Fruit fly (Drosophila melanogaster) whole organism, embryonic: ENCODE results near the gene TrpA1.

Experiments used
- Ada2b ChIP-seq: fragments of 200-800 bp; sonication (Bioruptor generic); IDR thresholded peaks from 2 replicates; pipeline ENCODE4 v1.3.6; 2022; ENCODE audit warnings: missing biosample characterization, missing genetic modification characterization
- CG10274 ChIP-seq: fragments of 200-800 bp; sonication (Bioruptor generic); optimal IDR thresholded peaks from 3 replicates; lab custom pipeline; 2017; ENCODE audit warnings: missing biosample characterization, mild to moderate bottlenecking, missing genetic modification characterization
- CG11695 ChIP-seq: fragments of 200-800 bp; sonication (Bioruptor generic); IDR thresholded peaks from 3 replicates; pipeline ENCODE4 v1.3.6; 2022; ENCODE audit warnings: missing biosample characterization, missing genetic modification characterization
- CG11696 ChIP-seq: fragments of 200-800 bp; sonication (Bioruptor generic); IDR thresholded peaks from 2 replicates; pipeline ENCODE4 v1.3.6; 2022; ENCODE audit warnings: missing biosample characterization, missing genetic modification characterization
- CG12236 ChIP-seq: fragments of 200-800 bp; sonication (Bioruptor generic); optimal IDR thresholded peaks from 2 replicates; lab custom pipeline; 2016; ENCODE audit warnings: missing biosample characterization, missing genetic modification characterization
- CG12659 ChIP-seq: fragments of 200-800 bp; sonication (Bioruptor generic); optimal IDR thresholded peaks from 3 replicates; lab custom pipeline; 2017; ENCODE audit warnings: mild to moderate bottlenecking, missing biosample characterization, missing genetic modification reagents, missing genetic modification characterization
- CG13296 ChIP-seq: fragments of 200-800 bp; sonication (Bioruptor generic); optimal IDR thresholded peaks from 3 replicates; lab custom pipeline; 2018; ENCODE audit warnings: missing biosample characterization, mild to moderate bottlenecking, missing genetic modification characterization
- CG13424 ChIP-seq: fragments of 200-800 bp; sonication (Bioruptor generic); optimal IDR thresholded peaks from 2 replicates; lab custom pipeline; 2019; ENCODE audit warnings: missing biosample characterization, mild to moderate bottlenecking, missing genetic modification characterization, moderate library complexity
- CG14965 ChIP-seq: fragments of 200-800 bp; sonication (Bioruptor generic); optimal IDR thresholded peaks from 2 replicates; lab custom pipeline; 2016; ENCODE audit warnings: missing biosample characterization, missing genetic modification characterization, borderline replicate concordance
- CG15011 ChIP-seq: fragments of 200-800 bp; sonication (Bioruptor generic); optimal IDR thresholded peaks from 3 replicates; lab custom pipeline; 2018; ENCODE audit warnings: missing biosample characterization, mild to moderate bottlenecking, missing genetic modification characterization
- CG1529 ChIP-seq: fragments of 200-800 bp; sonication (Bioruptor generic); optimal IDR thresholded peaks from 3 replicates; lab custom pipeline; 2018; ENCODE audit warnings: missing biosample characterization, missing genetic modification characterization
- CG1602 ChIP-seq: fragments of 200-800 bp; sonication (Bioruptor generic); optimal IDR thresholded peaks from 3 replicates; lab custom pipeline; 2016; ENCODE audit warnings: missing biosample characterization, missing genetic modification characterization
- CG1603 ChIP-seq: fragments of 200-800 bp; sonication (Bioruptor generic); optimal IDR thresholded peaks from 2 replicates; lab custom pipeline; 2019; ENCODE audit warnings: missing biosample characterization, mild to moderate bottlenecking, missing genetic modification characterization, moderate library complexity
- CG18476 ChIP-seq: fragments of 200-800 bp; sonication (Bioruptor generic); optimal IDR thresholded peaks from 2 replicates; lab custom pipeline; 2016; ENCODE audit warnings: missing biosample characterization, mild to moderate bottlenecking, missing genetic modification characterization
- CG32532 ChIP-seq: fragments of 200-800 bp; sonication (Bioruptor generic); IDR thresholded peaks from 2 replicates; pipeline ENCODE4 v1.3.6; 2022; ENCODE audit warnings: missing biosample characterization, missing genetic modification characterization
- CG33557 ChIP-seq: fragments of 200-800 bp; sonication (Bioruptor generic); optimal IDR thresholded peaks from 2 replicates; lab custom pipeline; 2019; ENCODE audit warnings: missing biosample characterization, mild to moderate bottlenecking, missing genetic modification characterization, moderate library complexity
- CG4707 ChIP-seq: fragments of 200-800 bp; sonication (Bioruptor generic); optimal IDR thresholded peaks from 2 replicates; lab custom pipeline; 2018; ENCODE audit warnings: missing biosample characterization, mild to moderate bottlenecking, missing genetic modification characterization, moderate library complexity
- CG4730 ChIP-seq: fragments of 200-800 bp; sonication (Bioruptor generic); IDR thresholded peaks from 2 replicates; pipeline ENCODE4 v1.3.6; 2022; ENCODE audit warnings: missing biosample characterization, missing genetic modification characterization
- CG4854 ChIP-seq: fragments of 200-800 bp; sonication (Bioruptor generic); optimal IDR thresholded peaks from 2 replicates; lab custom pipeline; 2016; ENCODE audit warnings: missing biosample characterization, missing genetic modification characterization, inconsistent platforms
- CG6683 ChIP-seq: fragments of 200-800 bp; sonication (Bioruptor generic); optimal IDR thresholded peaks from 2 replicates; lab custom pipeline; 2017; ENCODE audit warnings: missing biosample characterization, mild to moderate bottlenecking, missing genetic modification characterization, missing genetic modification reagents
- CoRest ChIP-seq: fragments of 200-800 bp; sonication (Bioruptor generic); optimal IDR thresholded peaks from 3 replicates; lab custom pipeline; 2018; ENCODE audit warnings: missing biosample characterization, mild to moderate bottlenecking, missing genetic modification characterization, moderate library complexity
- D19A ChIP-seq: fragments of 200-800 bp; optimal IDR thresholded peaks from 3 replicates; lab custom pipeline; 2019; ENCODE audit warnings: missing biosample characterization, mild to moderate bottlenecking, missing genetic modification characterization, moderate library complexity
- Dll ChIP-seq: fragments of 200-800 bp; sonication (Bioruptor generic); IDR thresholded peaks from 4 replicates; pipeline ENCODE4 v1.3.6; 2022; ENCODE audit warnings: missing biosample characterization, missing genetic modification characterization; ENCODE audit not compliant: partially characterized antibody
- Doc2 ChIP-seq: fragments of 200-800 bp; sonication (Bioruptor generic); IDR thresholded peaks from 2 replicates; pipeline ENCODE4 v1.3.6; 2022; ENCODE audit warnings: missing biosample characterization, missing genetic modification characterization
- Fer3 ChIP-seq: fragments of 200-800 bp; sonication (Bioruptor generic); optimal IDR thresholded peaks from 2 replicates; lab custom pipeline; 2018; ENCODE audit warnings: missing biosample characterization, mild to moderate bottlenecking, missing genetic modification characterization, moderate library complexity
- Gug ChIP-seq: fragments of 200-800 bp; sonication (Bioruptor generic); IDR thresholded peaks from 4 replicates; pipeline ENCODE4 v1.3.6; 2022; ENCODE audit warnings: missing biosample characterization, missing genetic modification characterization
- Hmr ChIP-seq: fragments of 200-800 bp; sonication (Bioruptor generic); optimal IDR thresholded peaks from 3 replicates; lab custom pipeline; 2017; ENCODE audit warnings: mild to moderate bottlenecking, missing biosample characterization, missing genetic modification reagents, missing genetic modification characterization
- Hr51 ChIP-seq, 2 experiments: fragments of 200-800 bp; sonication (Bioruptor generic); optimal IDR thresholded peaks; 2 replicates in 1 of 2; 3 replicates in 1 of 2; lab custom pipeline; 2016 to 2018; ENCODE audit warnings: missing biosample characterization in 2 of 2, missing genetic modification characterization in 2 of 2, mild to moderate bottlenecking in 1 of 2, moderate library complexity in 1 of 2
- Jarid2 ChIP-seq: fragments of 200-800 bp; sonication (Bioruptor generic); optimal IDR thresholded peaks from 3 replicates; lab custom pipeline; 2017; ENCODE audit warnings: mild to moderate bottlenecking, missing biosample characterization, missing genetic modification reagents, missing genetic modification characterization
- Kr ChIP-seq: fragments of 200-800 bp; sonication (Bioruptor generic); optimal IDR thresholded peaks from 2 replicates; lab custom pipeline; 2017; ENCODE audit warnings: missing biosample characterization, mild to moderate bottlenecking, missing genetic modification characterization
- Med ChIP-seq: fragments of 200-800 bp; sonication (Bioruptor generic); peaks from one replicate; lab custom pipeline; 2016; ENCODE audit warnings: missing biosample characterization, missing genetic modification characterization, mild to moderate bottlenecking, inconsistent platforms, moderate library complexity
- Myb ChIP-seq: fragments of 200-800 bp; sonication (Bioruptor generic); optimal IDR thresholded peaks from 2 replicates; lab custom pipeline; 2016; ENCODE audit warnings: missing biosample characterization, missing genetic modification characterization
- Oli ChIP-seq: fragments of 200-800 bp; sonication (Bioruptor generic); optimal IDR thresholded peaks from 2 replicates; lab custom pipeline; 2018; ENCODE audit warnings: missing biosample characterization, mild to moderate bottlenecking, missing genetic modification characterization, moderate library complexity
- Ravus ChIP-seq: fragments of 200-800 bp; sonication (Bioruptor generic); IDR thresholded peaks from 2 replicates; pipeline ENCODE4 v1.3.6; 2022; ENCODE audit warnings: missing biosample characterization, missing genetic modification characterization
- cg ChIP-seq: fragments of 200-800 bp; sonication (Bioruptor generic); optimal IDR thresholded peaks from 3 replicates; lab custom pipeline; 2019; ENCODE audit warnings: missing biosample characterization, mild to moderate bottlenecking, missing genetic modification characterization, moderate library complexity
- ci ChIP-seq: fragments of 200-800 bp; sonication (Bioruptor generic); IDR thresholded peaks from 3 replicates; pipeline ENCODE4 v1.3.6; 2022; ENCODE audit warnings: missing biosample characterization, missing genetic modification characterization
- dysf ChIP-seq: fragments of 200-800 bp; sonication (Bioruptor generic); IDR thresholded peaks from 3 replicates; pipeline ENCODE4 v1.3.6; 2022; ENCODE audit warnings: missing biosample characterization, missing genetic modification characterization
- gem ChIP-seq: fragments of 200-800 bp; sonication (Bioruptor generic); optimal IDR thresholded peaks from 2 replicates; lab custom pipeline; 2019; ENCODE audit warnings: missing biosample characterization, mild to moderate bottlenecking, missing genetic modification characterization, moderate library complexity
- grn ChIP-seq: fragments of 200-800 bp; sonication (Bioruptor generic); optimal IDR thresholded peaks from 3 replicates; lab custom pipeline; 2017; ENCODE audit warnings: missing biosample characterization, missing genetic modification characterization
- gro ChIP-seq: fragments of 200-800 bp; sonication (Bioruptor generic); optimal IDR thresholded peaks from 2 replicates; lab custom pipeline; 2016; ENCODE audit warnings: missing biosample characterization, missing genetic modification characterization
- gsb ChIP-seq: fragments of 200-800 bp; sonication (Bioruptor generic); IDR thresholded peaks from 2 replicates; pipeline ENCODE4 v1.3.6; 2022; ENCODE audit warnings: missing biosample characterization, missing genetic modification characterization
- hbn ChIP-seq: fragments of 200-800 bp; sonication (Bioruptor generic); IDR thresholded peaks from 2 replicates; pipeline ENCODE4 v1.3.6; 2022; ENCODE audit warnings: missing biosample characterization, missing genetic modification characterization; ENCODE audit not compliant: partially characterized antibody
- mam ChIP-seq: fragments of 200-800 bp; sonication (Bioruptor generic); optimal IDR thresholded peaks from 3 replicates; lab custom pipeline; 2016; ENCODE audit warnings: missing biosample characterization, missing genetic modification characterization
- mirr ChIP-seq: fragments of 200-800 bp; sonication (Bioruptor generic); optimal IDR thresholded peaks from 3 replicates; lab custom pipeline; 2018; ENCODE audit warnings: missing biosample characterization, mild to moderate bottlenecking, missing genetic modification characterization
- rib ChIP-seq: fragments of 200-800 bp; sonication (Bioruptor generic); IDR thresholded peaks from 2 replicates; pipeline ENCODE4 v1.3.6; 2022; ENCODE audit warnings: missing biosample characterization, missing genetic modification characterization
- schlank ChIP-seq: fragments of 200-800 bp; sonication (Bioruptor generic); optimal IDR thresholded peaks from 2 replicates; lab custom pipeline; 2018; ENCODE audit warnings: missing biosample characterization, mild to moderate bottlenecking, missing genetic modification characterization
- sima ChIP-seq: fragments of 200-800 bp; sonication (Bioruptor generic); optimal IDR thresholded peaks from 2 replicates; lab custom pipeline; 2016; ENCODE audit warnings: missing biosample characterization, missing genetic modification characterization
- trh ChIP-seq: fragments of 200-800 bp; sonication (Bioruptor generic); optimal IDR thresholded peaks from 2 replicates; lab custom pipeline; 2016; ENCODE audit warnings: missing biosample characterization, missing genetic modification characterization
- wdn ChIP-seq: fragments of 200-800 bp; sonication (Bioruptor generic); IDR thresholded peaks from 2 replicates; pipeline ENCODE4 v1.3.6; 2022; ENCODE audit warnings: missing biosample characterization, missing genetic modification characterization
- zfh1 ChIP-seq: fragments of 200-800 bp; sonication (Bioruptor generic); IDR thresholded peaks from 3 replicates; pipeline ENCODE4 v1.3.6; 2022; ENCODE audit warnings: missing biosample characterization, missing genetic modification characterization
- zfh2 ChIP-seq: fragments of 200-800 bp; sonication (Bioruptor generic); optimal IDR thresholded peaks from 2 replicates; lab custom pipeline; 2016; ENCODE audit warnings: missing biosample characterization, missing genetic modification characterization

TrpA1 gene

DNA sequence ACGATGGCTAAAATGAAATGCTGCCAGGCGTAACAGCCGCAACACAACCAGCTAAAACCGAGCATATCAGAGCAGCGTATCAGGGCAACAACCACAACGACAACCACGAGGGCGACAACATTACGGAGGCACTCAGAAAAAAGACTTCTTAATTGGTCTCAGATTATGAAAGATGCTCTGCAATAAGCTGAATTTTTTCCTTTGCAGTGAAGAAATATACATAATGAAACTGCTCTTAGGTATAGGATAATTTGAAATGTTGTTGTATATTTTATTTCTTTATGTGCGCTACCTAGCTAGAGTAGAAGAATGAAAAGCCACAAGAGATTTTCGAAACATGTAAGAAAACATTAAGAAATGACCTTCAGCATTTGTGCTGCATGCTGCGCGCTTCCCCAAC, 24.5 kb upstream of the TrpA1 start (continued):
- TF ChIP-seq CG15011 (GFP tag; lab: Kevin White, UChicago) (no peak), CG11696 (GFP tag; lab: Robert Waterston, UW) (0 out of 2 replicates have a peak, but pooled peaks have one; percentile 24), CG32532 (GFP tag; lab: Robert Waterston, UW) (no peak), CG12659 (GFP tag; lab: Kevin White, UChicago) (no peak), Oli (tag; lab: Kevin White, UChicago) (peak; percentile 23), mirr (GFP tag; lab: Kevin White, UChicago) (no peak), mam (GFP tag; lab: Kevin White, UChicago) (no peak), Ravus (GFP tag; lab: Robert Waterston, UW) (no peak), trh (no peak), CG1602 (no peak), rib (GFP tag; lab: Robert Waterston, UW) (no peak), CG1529 (no peak), wdn (GFP tag; lab: Robert Waterston, UW) (no peak), gsb (GFP tag; lab: Robert Waterston, UW) (no peak), sima (GFP tag; lab: Kevin White, UChicago) (no peak), cg (GFP tag; lab: Kevin White, UChicago) (no peak), CG33557 (GFP tag; lab: Kevin White, UChicago) (no peak), Gug (GFP tag; lab: Robert Waterston, UW) (no peak), CG11695 (0 out of 3 replicates have a peak, but pooled peaks have one; percentile 35), dysf (GFP tag; lab: Robert Waterston, UW) (peak; percentile 56; the same call in 1 of the 3 replicates), CG13424 (tag; lab: Kevin White, UChicago) (no peak), CG12236 (no peak), hbn (no peak), CG18476 (no peak), zfh2 (no peak), CG10274 (GFP tag; lab: Kevin White, UChicago) (no peak), Kr (no peak), D19A (tag; lab: Kevin White, UChicago) (no peak), Fer3 (no peak), CG4730 (GFP tag; lab: Robert Waterston, UW) (no peak), Dll (no peak), CG1603 (no peak), grn (GFP tag; lab: Kevin White, UChicago) (no peak), CG6683 (GFP tag; lab: Kevin White, UChicago) (no peak), Hmr (GFP tag; lab: Kevin White, UChicago) (no peak), gem (tag; lab: Kevin White, UChicago) (peak; percentile 19), CG14965 (no peak), Doc2 (no peak), CG13296 (no peak), zfh1 (GFP tag; lab: Robert Waterston, UW) (no peak), Hr51 (GFP tag; optimal IDR thresholded peaks at IDR 0.05; lab: Kevin White, UChicago) (peak in 1 of 2 experiments; percentile 44), CG4854 (GFP tag; lab: Kevin White, UChicago) (no peak), Ada2b (GFP tag; lab: Robert Waterston, UW) (0 out of 2 replicates have a peak, but pooled peaks have one; percentile 20), ci (GFP tag; lab: Robert Waterston, UW) (no peak), Med (GFP tag; lab: Kevin White, UChicago) (peak; percentile 63), CoRest (tag; lab: Kevin White, UChicago) (no peak), Myb (GFP tag; lab: Kevin White, UChicago) (no peak), gro (GFP tag; lab: Kevin White, UChicago) (no peak), schlank (tag; lab: Kevin White, UChicago) (no peak), CG4707 (GFP tag; lab: Kevin White, UChicago) (no peak), Jarid2 (GFP tag; lab: Kevin White, UChicago) (no peak)
